Worm (Caenorhabditis elegans) whole organism, L2 larva: ENCODE data around the gene W06E11.1.

Experiments
- C34F6.9 ChIP-seq: fragments of 150-350 bp; optimal IDR thresholded peaks from 2 replicates; lab custom pipeline; 2014; ENCODE audit warnings: missing biosample characterization, missing genetic modification characterization
- F13H6.1 ChIP-seq: sonication (generic microtip); optimal IDR thresholded peaks from 2 replicates; lab custom pipeline; 2016; ENCODE audit warnings: missing genetic modification characterization, missing compliant biosample characterization
- R02D3.7 ChIP-seq: fragments of 150-350 bp; optimal IDR thresholded peaks from 2 replicates; lab custom pipeline; 2014; ENCODE audit warnings: missing biosample characterization, missing genetic modification characterization
- Y55F3AM.14 ChIP-seq: fragments of 200-800 bp; sonication (Bioruptor generic); optimal IDR thresholded peaks from 2 replicates; lab custom pipeline; 2018; ENCODE audit warnings: mild to moderate bottlenecking, missing genetic modification characterization, missing compliant biosample characterization
- ZK546.5 ChIP-seq: sonication (generic microtip); optimal IDR thresholded peaks from 2 replicates; lab custom pipeline; 2017; ENCODE audit warnings: missing biosample characterization, missing genetic modification characterization
- aly-2 ChIP-seq: fragments of 150-350 bp; optimal IDR thresholded peaks from 2 replicates; lab custom pipeline; 2014; ENCODE audit warnings: missing biosample characterization, missing genetic modification characterization
- ama-1 ChIP-seq: fragments of 150-350 bp; optimal IDR thresholded peaks from 2 replicates; lab custom pipeline; 2018; ENCODE audit warnings: inconsistent platforms
- blmp-1 ChIP-seq: sonication (generic microtip); optimal IDR thresholded peaks from 2 replicates; lab custom pipeline; 2017; ENCODE audit warnings: missing genetic modification characterization, mild to moderate bottlenecking, missing compliant biosample characterization, antibody characterized with exemption, moderate library complexity; ENCODE audit not compliant: insufficient read depth
- ceh-16 ChIP-seq: fragments of 150-350 bp; optimal IDR thresholded peaks from 2 replicates; lab custom pipeline; 2014; ENCODE audit warnings: missing biosample characterization, missing genetic modification characterization
- ceh-82 ChIP-seq: fragments of 150-350 bp; optimal IDR thresholded peaks from 2 replicates; lab custom pipeline; 2014; ENCODE audit warnings: missing biosample characterization, missing genetic modification characterization
- crh-2 ChIP-seq: sonication (generic microtip); optimal IDR thresholded peaks from 2 replicates; lab custom pipeline; 2017; ENCODE audit warnings: missing biosample characterization, missing genetic modification characterization
- dmd-4 ChIP-seq: sonication (generic microtip); optimal IDR thresholded peaks from 2 replicates; lab custom pipeline; 2017; ENCODE audit warnings: missing biosample characterization, missing genetic modification characterization
- egl-27 ChIP-seq: sonication (generic microtip); optimal IDR thresholded peaks from 3 replicates; lab custom pipeline; 2017; ENCODE audit warnings: missing biosample characterization, missing genetic modification reagents, missing genetic modification characterization
- elt-1 ChIP-seq: fragments of 150-350 bp; optimal IDR thresholded peaks from 2 replicates; lab custom pipeline; 2014; ENCODE audit warnings: missing biosample characterization, missing genetic modification characterization
- fos-1 ChIP-seq: fragments of 150-350 bp; optimal IDR thresholded peaks from 2 replicates; lab custom pipeline; 2014; ENCODE audit warnings: missing biosample characterization, missing genetic modification characterization
- gmeb-1 ChIP-seq: fragments of 150-350 bp; optimal IDR thresholded peaks from 2 replicates; lab custom pipeline; 2014; ENCODE audit warnings: missing biosample characterization, missing genetic modification characterization
- lin-11 ChIP-seq: fragments of 150-350 bp; sonication (generic microtip); optimal IDR thresholded peaks from 2 replicates; lab custom pipeline; 2014; ENCODE audit warnings: missing biosample characterization, missing genetic modification characterization, inconsistent platforms, mixed read lengths
- lin-13 ChIP-seq: fragments of 150-350 bp; optimal IDR thresholded peaks from 2 replicates; lab custom pipeline; 2014; ENCODE audit warnings: missing biosample characterization, missing genetic modification reagents, missing genetic modification characterization
- lsy-2 ChIP-seq, 2 experiments: fragments of 150-350 bp in 1 of 2; sonication (generic microtip) in 1 of 2; optimal IDR thresholded peaks; 2 replicates each; lab custom pipeline; 2014 to 2017; ENCODE audit warnings: missing biosample characterization in 2 of 2, missing genetic modification characterization in 2 of 2
- mab-5 ChIP-seq: fragments of 150-350 bp; optimal IDR thresholded peaks from 2 replicates; lab custom pipeline; 2014; ENCODE audit warnings: missing biosample characterization, missing genetic modification characterization
- mdl-1 ChIP-seq, 2 experiments: fragments of 150-350 bp in 1 of 2; sonication (generic microtip) in 1 of 2; optimal IDR thresholded peaks; 2 replicates each; lab custom pipeline; 2017; ENCODE audit warnings: missing biosample characterization in 2 of 2, missing genetic modification characterization in 2 of 2
- nhr-10 ChIP-seq: sonication (generic microtip); optimal IDR thresholded peaks from 2 replicates; lab custom pipeline; 2017; ENCODE audit warnings: missing biosample characterization, missing genetic modification characterization
- nhr-11 ChIP-seq: fragments of 150-350 bp; optimal IDR thresholded peaks from 2 replicates; lab custom pipeline; 2014; ENCODE audit warnings: missing biosample characterization, missing genetic modification characterization
- nhr-12 ChIP-seq: fragments of 150-350 bp; optimal IDR thresholded peaks from 2 replicates; lab custom pipeline; 2014; ENCODE audit warnings: missing biosample characterization, missing genetic modification characterization
- nhr-129 ChIP-seq: fragments of 150-350 bp; optimal IDR thresholded peaks from 2 replicates; lab custom pipeline; 2014; ENCODE audit warnings: missing biosample characterization, missing genetic modification characterization
- nhr-21 ChIP-seq: fragments of 150-350 bp; optimal IDR thresholded peaks from 2 replicates; lab custom pipeline; 2014; ENCODE audit warnings: missing biosample characterization, missing genetic modification characterization
- nhr-23 ChIP-seq: fragments of 150-350 bp; optimal IDR thresholded peaks from 2 replicates; lab custom pipeline; 2014; ENCODE audit warnings: missing biosample characterization, missing genetic modification reagents, missing genetic modification characterization
- nhr-237 ChIP-seq: fragments of 150-350 bp; optimal IDR thresholded peaks from 2 replicates; lab custom pipeline; 2014; ENCODE audit warnings: missing biosample characterization, missing genetic modification characterization
- nhr-25 ChIP-seq: fragments of 150-350 bp; sonication (generic microtip); optimal IDR thresholded peaks from 3 replicates; lab custom pipeline; 2014; ENCODE audit warnings: missing biosample characterization, missing genetic modification characterization
- nhr-6 ChIP-seq: fragments of 150-350 bp; optimal IDR thresholded peaks from 2 replicates; lab custom pipeline; 2014; ENCODE audit warnings: missing biosample characterization, missing genetic modification characterization
- peb-1 ChIP-seq: fragments of 150-350 bp; optimal IDR thresholded peaks from 2 replicates; lab custom pipeline; 2014; ENCODE audit warnings: missing biosample characterization, missing genetic modification characterization
- sem-4 ChIP-seq: fragments of 150-350 bp; optimal IDR thresholded peaks from 2 replicates; lab custom pipeline; 2014; ENCODE audit warnings: missing biosample characterization, missing genetic modification reagents, missing genetic modification characterization
- sma-3 ChIP-seq: sonication (generic microtip); optimal IDR thresholded peaks from 2 replicates; lab custom pipeline; 2016; ENCODE audit warnings: missing genetic modification reagents, missing genetic modification characterization, missing compliant biosample characterization
- sma-9 ChIP-seq, 2 experiments: fragments of 150-350 bp in 1 of 2; sonication (generic microtip) in 1 of 2; optimal IDR thresholded peaks; 2 replicates each; lab custom pipeline; 2014 to 2016; ENCODE audit warnings: missing genetic modification characterization in 2 of 2, mild to moderate bottlenecking in 1 of 2, missing biosample characterization in 1 of 2, missing compliant biosample characterization in 1 of 2, missing genetic modification reagents in 1 of 2, moderate library complexity in 1 of 2
- snpc-4 ChIP-seq: fragments of 150-350 bp; optimal IDR thresholded peaks from 2 replicates; lab custom pipeline; 2014; ENCODE audit warnings: missing biosample characterization, missing genetic modification characterization
- unc-39 ChIP-seq: fragments of 150-350 bp; optimal IDR thresholded peaks from 2 replicates; lab custom pipeline; 2014; ENCODE audit warnings: missing biosample characterization, missing genetic modification characterization
- unc-55 ChIP-seq: fragments of 150-350 bp; sonication (generic microtip); optimal IDR thresholded peaks from 3 replicates; lab custom pipeline; 2014; ENCODE audit warnings: missing biosample characterization, missing genetic modification reagents, missing genetic modification characterization
- zag-1 ChIP-seq: fragments of 150-350 bp; optimal IDR thresholded peaks from 2 replicates; lab custom pipeline; 2014; ENCODE audit warnings: missing biosample characterization, missing genetic modification characterization
- ztf-1 ChIP-seq: fragments of 200-800 bp; sonication (Bioruptor generic); conservative IDR thresholded peaks from 2 replicates; pipeline ENCODE4 v1.3.6; 2022; ENCODE audit warnings: missing genetic modification characterization, missing compliant biosample characterization
- ztf-11 ChIP-seq: sonication (generic microtip); optimal IDR thresholded peaks from 2 replicates; lab custom pipeline; 2017; ENCODE audit warnings: missing biosample characterization, missing genetic modification characterization
- ztf-4 ChIP-seq: fragments of 150-350 bp; optimal IDR thresholded peaks from 2 replicates; lab custom pipeline; 2014; ENCODE audit warnings: missing biosample characterization, missing genetic modification characterization

The W06E11.1 gene

DNA sequence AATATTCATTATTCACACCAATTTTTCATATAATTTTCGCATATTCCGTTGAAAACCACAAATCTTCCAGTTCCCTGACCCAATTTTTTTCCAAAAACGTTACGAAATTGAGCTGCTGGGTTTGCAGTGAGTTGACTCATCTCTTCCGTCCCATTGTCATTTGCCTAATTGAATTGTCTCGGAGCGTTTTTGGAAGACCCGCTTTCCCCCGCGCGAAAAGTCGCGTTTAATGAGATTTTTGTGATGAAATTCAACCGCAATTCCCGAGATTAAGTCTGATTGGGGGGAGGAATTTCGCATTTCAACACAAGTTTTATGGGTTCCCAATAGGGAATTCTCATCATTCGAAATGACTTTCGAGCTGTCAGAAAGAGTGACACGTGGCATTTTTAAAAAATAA, 30.0 kb upstream of the W06E11.1 start:
- TF ChIP-seq lin-11 (no peak), ztf-4 (tag; lab: Kevin White, UChicago) (no peak), unc-55 (peak; percentile 6), peb-1 (tag; lab: Kevin White, UChicago) (no peak), sma-3 (no peak)
- TF ChIP-seq, all 48 proteins: peak for 1

DNA sequence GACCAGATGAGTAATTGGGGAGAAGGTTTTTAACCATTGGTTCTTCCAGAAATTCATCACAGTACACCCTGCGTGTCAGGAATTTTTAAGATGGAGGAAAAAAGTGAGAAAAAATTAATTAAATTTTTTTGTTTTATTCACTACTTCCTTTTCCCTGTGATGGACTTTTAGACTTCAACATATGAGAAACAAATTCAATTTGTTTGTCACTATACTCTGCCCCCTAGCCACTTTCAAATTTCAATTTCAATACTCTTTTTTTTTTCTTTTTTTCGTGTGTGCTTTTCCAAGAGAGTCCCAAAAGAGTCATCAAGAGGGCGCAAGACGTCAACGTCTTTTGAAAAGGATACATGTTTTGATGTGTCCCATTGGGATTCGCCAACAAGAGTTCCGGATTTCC, 29.1 kb upstream of the W06E11.1 start:
- TF ChIP-seq nhr-21 (tag; lab: Kevin White, UChicago) (no peak), nhr-129 (no peak), crh-2 (tag; lab: Kevin White, UChicago) (peak; percentile 4)
- TF ChIP-seq, all 48 proteins: peak for 1

DNA sequence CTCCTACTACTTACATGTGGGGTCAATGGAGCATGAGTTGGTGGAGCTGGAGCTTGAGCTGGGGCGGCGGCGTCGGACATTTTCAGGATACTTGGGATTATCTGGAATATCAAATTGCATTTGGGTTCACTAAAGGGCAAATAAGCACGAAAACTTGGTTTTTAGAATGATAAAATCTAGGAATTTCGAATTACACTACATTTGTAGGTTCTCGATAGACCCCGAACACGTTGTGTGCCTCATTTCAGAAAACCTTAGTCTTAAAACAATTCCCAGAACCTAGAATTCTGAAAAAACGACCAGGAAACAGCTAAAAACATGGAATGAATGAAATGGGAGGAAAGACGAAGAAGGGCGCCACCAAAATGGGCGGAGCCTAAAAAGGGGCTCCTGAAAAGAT, 27.4 kb upstream of the W06E11.1 start, which contains the start of gene T19C3.3:
TSS of gene T19C3.3 (minus strand) at position 101 of the 400 bp plus-strand sequence.
- TF ChIP-seq ceh-82 (no peak), dmd-4 (no peak), nhr-11 (no peak), crh-2 (tag; lab: Kevin White, UChicago) (no peak), gmeb-1 (tag; lab: Kevin White, UChicago) (no peak), sem-4 (no peak), elt-1 (tag; lab: Kevin White, UChicago) (no peak), sma-3 (no peak), unc-39 (tag; lab: Kevin White, UChicago) (no peak)

DNA sequence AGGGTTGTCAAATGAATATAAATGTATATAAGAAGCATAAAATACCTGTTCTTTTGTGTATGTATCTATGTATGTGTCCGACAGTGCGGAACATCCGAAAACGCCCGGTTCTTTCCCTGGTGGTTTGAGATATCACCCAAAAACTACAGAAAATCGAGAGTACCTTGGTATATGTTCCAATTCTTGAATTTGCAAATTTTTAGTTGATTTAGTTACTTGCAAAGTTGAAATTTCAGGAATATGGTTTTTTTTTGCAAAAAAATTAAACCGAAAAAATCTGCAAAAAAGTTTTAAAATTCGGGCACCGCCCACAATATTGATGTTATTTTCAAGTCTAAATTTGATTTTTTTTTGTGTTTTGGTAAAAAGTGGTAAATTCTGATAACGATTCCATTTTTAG, 24.4 kb upstream of the W06E11.1 start, which contains the start of gene T19C3.2:
TSS of gene T19C3.2 (minus strand) at position 101 of the 400 bp plus-strand sequence.
- TF ChIP-seq aly-2 (tag; lab: Kevin White, UChicago) (no peak), lin-11 (no peak), sem-4 (no peak), lin-13 (no peak), dmd-4 (no peak), gmeb-1 (tag; lab: Kevin White, UChicago) (no peak), ztf-4 (tag; lab: Kevin White, UChicago) (no peak)
- TF ChIP-seq, all 48 proteins: peak for 0

DNA sequence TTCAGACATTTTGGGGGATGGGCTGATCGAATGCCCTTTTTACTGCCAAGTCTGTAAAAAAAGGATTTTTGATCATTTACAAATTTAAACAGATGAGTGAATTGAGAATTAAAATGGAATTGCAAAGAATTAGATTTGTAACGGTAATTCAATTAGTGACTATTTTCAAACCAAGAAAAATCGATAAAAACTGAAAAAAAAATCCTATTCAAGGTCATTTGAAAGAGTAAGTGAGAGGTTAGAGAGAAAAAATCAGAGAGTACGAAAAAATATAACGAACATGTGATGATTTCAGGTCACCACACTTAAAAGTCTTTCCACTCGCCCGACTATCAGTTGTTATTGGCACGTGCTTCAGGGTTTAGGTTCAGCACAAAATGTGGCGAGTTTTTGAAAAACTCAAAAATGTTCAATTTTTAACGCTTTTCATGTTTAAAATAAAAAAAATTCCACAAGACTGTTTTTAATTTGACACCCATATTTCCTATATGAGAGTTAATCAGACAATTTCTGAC, 21.6 kb upstream of the W06E11.1 start, which contains the start of gene T19C3.4:
TSS of gene T19C3.4 (minus strand) at position 51 of the 515 bp plus-strand sequence.
- peak; percentile 36 for TF ChIP-seq sma-9 (GFP tag; optimal IDR thresholded peaks at IDR 0.05; lab: Kevin White, UChicago)
- no peak for TF ChIP-seq sma-9 (tag; optimal IDR thresholded peaks at IDR 0.05; lab: Kevin White, UChicago)
- TF ChIP-seq blmp-1 (tag; lab: Kevin White, UChicago): no peak
- TF ChIP-seq fos-1: peak; percentile 20
- peak; percentile 17 for TF ChIP-seq crh-2 (tag; lab: Kevin White, UChicago)

DNA sequence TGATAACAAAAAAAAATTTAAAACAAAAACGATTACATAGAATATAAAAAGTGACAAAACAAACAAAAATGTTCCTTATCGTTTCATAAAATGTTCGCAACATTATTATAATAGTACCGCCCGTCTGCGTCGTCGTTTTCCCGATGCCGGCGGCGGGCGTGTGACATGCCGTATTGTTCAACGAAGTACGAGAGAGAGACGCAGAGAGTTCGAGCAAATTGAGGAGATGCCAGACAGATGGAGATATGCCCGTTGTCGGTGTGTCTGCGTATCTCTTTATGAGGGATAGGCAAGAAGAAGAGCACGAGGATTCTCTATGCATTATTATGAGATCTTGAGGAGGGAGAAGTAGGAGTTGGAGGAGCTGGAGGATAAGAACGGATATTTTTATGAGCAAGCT, 18.1 kb upstream of the W06E11.1 start:
- peak; percentile 99 for TF ChIP-seq fos-1
- peak; percentile 85 for TF ChIP-seq lin-11
- peak; percentile 86 for TF ChIP-seq zag-1 (tag; lab: Kevin White, UChicago)
- TF ChIP-seq R02D3.7 (tag; lab: Kevin White, UChicago): no peak
- no peak for TF ChIP-seq nhr-237 (tag; lab: Kevin White, UChicago)
- TF ChIP-seq nhr-10: no peak
- peak in 1 of 2 experiments; percentile 86 for TF ChIP-seq lsy-2 (tag; optimal IDR thresholded peaks at IDR 0.05; lab: Kevin White, UChicago)
- TF ChIP-seq ceh-82: no peak
- TF ChIP-seq C34F6.9 (tag; lab: Kevin White, UChicago): peak; percentile 95
- TF ChIP-seq mab-5 (tag; lab: Kevin White, UChicago): peak; percentile 69
- peak; percentile 92 for TF ChIP-seq sma-9 (GFP tag; optimal IDR thresholded peaks at IDR 0.05; lab: Kevin White, UChicago)
- TF ChIP-seq sma-9 (tag; optimal IDR thresholded peaks at IDR 0.05; lab: Kevin White, UChicago): no peak
- peak; percentile 84 for TF ChIP-seq nhr-21 (tag; lab: Kevin White, UChicago)
- peak; percentile 30 for TF ChIP-seq nhr-6 (tag; lab: Kevin White, UChicago)
- no peak for TF ChIP-seq ceh-16 (tag; lab: Kevin White, UChicago)
- TF ChIP-seq unc-39 (tag; lab: Kevin White, UChicago): no peak
- TF ChIP-seq F13H6.1 (tag; lab: Kevin White, UChicago): peak; percentile 95
- no peak for TF ChIP-seq ztf-11
- TF ChIP-seq ama-1: peak; percentile 22
- peak; percentile 77 for TF ChIP-seq lin-13
- TF ChIP-seq nhr-12: no peak
- peak; percentile 73 for TF ChIP-seq gmeb-1 (tag; lab: Kevin White, UChicago)
- peak; percentile 59 for TF ChIP-seq Y55F3AM.14 (GFP tag; lab: Kevin White, UChicago)
- peak; percentile 67 for TF ChIP-seq egl-27
- peak; percentile 24 for TF ChIP-seq blmp-1 (tag; lab: Kevin White, UChicago)
- TF ChIP-seq ztf-1 (GFP tag; lab: Robert Waterston, UW): no peak
- TF ChIP-seq sma-3: peak; percentile 83
- peak; percentile 60 for TF ChIP-seq ztf-4 (tag; lab: Kevin White, UChicago)
- TF ChIP-seq ZK546.5: no peak
- peak; percentile 65 for TF ChIP-seq snpc-4 (tag; lab: Kevin White, UChicago)
- TF ChIP-seq nhr-129: peak; percentile 92
- TF ChIP-seq nhr-25 (tag; lab: Kevin White, UChicago): peak; percentile 77
- peak; percentile 40 to 84 for TF ChIP-seq mdl-1 (tag; optimal IDR thresholded peaks at IDR 0.05; lab: Kevin White, UChicago)
- no peak for TF ChIP-seq nhr-23 (tag; lab: Kevin White, UChicago)
